Worm (Caenorhabditis elegans) whole organism, dauer: ENCODE results near the gene ZC190.2.
"Not testable (repeated sequence)": the region's sequence is repeated elsewhere in the genome, so short reads cannot be mapped to it uniquely, and the experiment has no call there.

ENCODE experiments used
- unc-62 ChIP-seq: sonication (generic microtip); optimal IDR thresholded peaks from 2 replicates; lab custom pipeline; 2017; ENCODE audit warnings: missing biosample characterization, missing genetic modification reagents, missing genetic modification characterization

The ZC190.2 gene

ce11 chrV:8686764-8687163 is 5.6 kb downstream of the ZC190.2 start, which contains the start of gene ZC190.7:
Gene ZC190.7 (minus strand): TSS chrV:8686864.
- no peak for TF ChIP-seq unc-62 (GFP tag; lab: Kevin White, UChicago)

- no peak for TF ChIP-seq unc-62 (GFP tag; lab: Kevin White, UChicago)
These were observed 6.6 kb downstream of the ZC190.2 start, which contains the start of gene ZC190.8 for ce11 chrV:8687707-8688106. Gene ZC190.8 (minus strand): TSS chrV:8687807.

- TF ChIP-seq unc-62 (GFP tag; lab: Kevin White, UChicago), result not testable (repeated sequence)
These were observed 15.1 kb downstream of the ZC190.2 start, which contains the start of gene ZC190.10 for ce11 chrV:8696218-8696617. Gene ZC190.10 (minus strand): TSS chrV:8696318.

- no peak for TF ChIP-seq unc-62 (GFP tag; lab: Kevin White, UChicago)
These were observed 30.8 kb downstream of the ZC190.2 start, which contains the start of gene ZC178.2 for ce11 chrV:8711910-8712309. Gene ZC178.2 (minus strand): TSS chrV:8712010.

- TF ChIP-seq unc-62 (GFP tag; lab: Kevin White, UChicago), result no peak
These were observed 35.0 kb downstream of the ZC190.2 start, which contains the start of gene glr-5 for ce11 chrV:8716175-8716574. Gene glr-5 (plus strand): TSS chrV:8716495.

- no peak for TF ChIP-seq unc-62 (GFP tag; lab: Kevin White, UChicago)
These were observed 37.2 kb downstream of the ZC190.2 start for ce11 chrV:8718399-8718798.

ce11 chrV:8722160-8722559 is 41.0 kb downstream of the ZC190.2 start, which contains the start of gene ZC196.8:
Gene ZC196.8 (minus strand): TSS chrV:8722260.
- TF ChIP-seq unc-62 (GFP tag; lab: Kevin White, UChicago), result not testable (repeated sequence)

- not testable (repeated sequence) for TF ChIP-seq unc-62 (GFP tag; lab: Kevin White, UChicago)
These were observed 45.1 kb downstream of the ZC190.2 start, which contains the start of gene droe-8 for ce11 chrV:8726228-8726627. Gene droe-8 (plus strand): TSS chrV:8726528.

- TF ChIP-seq unc-62 (GFP tag; lab: Kevin White, UChicago), result no peak
These were observed 45.9 kb downstream of the ZC190.2 start, which contains the start of gene ZC196.9 for ce11 chrV:8727077-8727476. Gene ZC196.9 (minus strand): TSS chrV:8727177.

ce11 chrV:8729100-8729499 is 48.0 kb downstream of the ZC190.2 start, which contains the start of gene ZC196.5:
Gene ZC196.5 (plus strand): TSS chrV:8729400.
- no peak for TF ChIP-seq unc-62 (GFP tag; lab: Kevin White, UChicago)

ce11 chrV:8730991-8731390 is 49.8 kb downstream of the ZC190.2 start:
- no peak for TF ChIP-seq unc-62 (GFP tag; lab: Kevin White, UChicago)
